Worm (Caenorhabditis elegans): ENCODE data around the gene F21D9.3.
"Not testable (repeated sequence)": the region's sequence is repeated elsewhere in the genome, so short reads cannot be mapped to it uniquely, and the experiment has no call there.

Gene F21D9.3

DNA sequence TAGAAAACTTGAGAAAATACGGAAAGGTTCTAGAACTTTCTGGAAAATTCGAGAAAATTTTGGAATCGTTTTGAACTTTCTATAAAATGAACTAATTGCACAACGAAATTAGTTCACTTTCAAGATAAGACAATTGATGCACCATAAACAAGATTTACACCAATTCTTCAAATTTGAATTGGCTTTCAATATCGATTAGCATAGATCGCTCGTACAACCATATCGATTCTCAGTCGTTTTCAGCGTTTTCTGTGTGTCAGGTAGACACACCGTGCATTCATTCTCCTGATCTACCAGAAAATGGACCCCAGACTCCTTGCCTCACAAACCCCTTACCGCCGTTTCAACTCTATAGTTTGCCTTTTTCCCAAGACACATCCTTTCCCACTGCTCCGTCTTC is 24.8 kb upstream of the F21D9.3 start, which contains the start of gene fbxb-117:
Gene fbxb-117 (plus strand): TSS at position 301 of the 400 bp plus-strand sequence.
- no peak for TF ChIP-seq nhr-25 (tag; optimal IDR thresholded peaks at IDR 0.05)
- TF ChIP-seq nfya-1 (tag; optimal IDR thresholded peaks at IDR 0.05; ENCODE audit: insufficient read depth) = no peak
- no peak for TF ChIP-seq lin-39 (tag; optimal IDR thresholded peaks at IDR 0.05)
- no peak for TF ChIP-seq pqm-1 (tag; optimal IDR thresholded peaks at IDR 0.05)
- TF ChIP-seq jun-1 (tag; optimal IDR thresholded peaks at IDR 0.05) = no peak
- no peak for TF ChIP-seq ZK546.5 (tag; optimal IDR thresholded peaks at IDR 0.05)
- TF ChIP-seq nhr-23 (tag; optimal IDR thresholded peaks at IDR 0.05) = no peak
- no peak for TF ChIP-seq ceh-82 (tag; optimal IDR thresholded peaks at IDR 0.05)
- TF ChIP-seq ceh-16 (tag; optimal IDR thresholded peaks at IDR 0.05) = no peak
- no peak for TF ChIP-seq tbx-2 (tag; optimal IDR thresholded peaks at IDR 0.05)

DNA sequence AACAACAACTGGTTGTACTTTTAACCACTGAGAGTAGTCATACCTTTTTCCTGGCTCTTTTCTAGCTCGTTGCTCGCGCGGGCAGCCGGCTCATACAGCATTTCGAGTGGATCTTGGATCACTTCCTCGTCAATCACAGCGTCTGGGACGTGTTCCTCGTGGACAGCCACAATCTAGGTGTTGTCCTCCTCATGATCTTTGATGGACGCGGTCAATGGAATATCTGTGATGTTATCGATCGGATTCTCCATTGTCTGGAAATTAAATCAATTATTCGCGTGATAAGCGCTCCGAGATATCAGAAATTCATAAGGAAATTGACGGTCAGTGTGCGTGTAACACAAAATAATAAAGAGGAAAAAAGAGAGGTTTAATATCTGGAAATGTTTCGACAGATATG is 22.3 kb upstream of the F21D9.3 start, which contains the start of gene F21D9.8:
Gene F21D9.8 (minus strand): TSS at position 101 of the 400 bp plus-strand sequence.
- TF ChIP-seq unc-39 (tag; optimal IDR thresholded peaks at IDR 0.05) (no peak), zag-1 (tag; optimal IDR thresholded peaks at IDR 0.05) (no peak), mdl-1 (tag; optimal IDR thresholded peaks at IDR 0.05) (no peak), egl-5 (tag; optimal IDR thresholded peaks at IDR 0.05) (no peak)

ce11 chrV:19278488-19278887 is 20.9 kb upstream of the F21D9.3 start:
- TF ChIP-seq nhr-25 (tag; optimal IDR thresholded peaks at IDR 0.05) (no peak), nfya-1 (tag; optimal IDR thresholded peaks at IDR 0.05; ENCODE audit: insufficient read depth) (no peak), egl-27 (tag; optimal IDR thresholded peaks at IDR 0.05) (no peak), ZK546.5 (tag; optimal IDR thresholded peaks at IDR 0.05) (no peak), fos-1 (tag; optimal IDR thresholded peaks at IDR 0.05) (no peak), ceh-28 (tag; optimal IDR thresholded peaks at IDR 0.05) (no peak), elt-3 (tag; optimal IDR thresholded peaks at IDR 0.05) (no peak), nhr-77 (tag; optimal IDR thresholded peaks at IDR 0.05) (no peak), ztf-4 (tag; optimal IDR thresholded peaks at IDR 0.05) (no peak), lin-15B (tag; optimal IDR thresholded peaks at IDR 0.05) (no peak), nhr-23 (tag; optimal IDR thresholded peaks at IDR 0.05) (no peak)

DNA sequence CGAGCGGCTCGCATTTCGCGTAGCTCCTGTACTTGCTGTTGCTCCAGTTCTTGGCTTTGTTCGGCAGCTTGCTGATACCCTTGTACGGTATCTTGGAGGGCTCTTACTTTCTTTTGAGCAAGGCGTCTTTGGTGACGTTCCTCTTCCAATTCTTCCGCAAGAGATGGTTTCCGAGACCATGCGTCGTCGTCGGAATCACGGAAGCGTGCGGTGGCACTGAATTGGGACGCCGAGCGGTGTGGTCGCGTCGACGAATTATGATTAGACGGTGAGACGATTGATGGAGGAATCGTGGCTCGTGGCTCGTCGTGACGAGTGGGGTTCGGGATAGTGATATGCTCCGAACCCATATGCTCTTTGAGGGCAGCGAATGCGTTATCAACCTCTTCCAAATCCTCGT is 18.8 kb upstream of the F21D9.3 start:
- TF ChIP-seq nhr-25 (tag; optimal IDR thresholded peaks at IDR 0.05) = no peak
- no peak for TF ChIP-seq ceh-82 (tag; optimal IDR thresholded peaks at IDR 0.05)
- no peak for TF ChIP-seq nhr-23 (tag; optimal IDR thresholded peaks at IDR 0.05)
- no peak for TF ChIP-seq daf-12 (tag; optimal IDR thresholded peaks at IDR 0.05)
- TF ChIP-seq pha-4 (tag; optimal IDR thresholded peaks at IDR 0.05) = no peak
- no peak for TF ChIP-seq ceh-28 (tag; optimal IDR thresholded peaks at IDR 0.05)
- TF ChIP-seq egl-27 (tag; optimal IDR thresholded peaks at IDR 0.05) = no peak
- no peak for TF ChIP-seq lin-15B (tag; optimal IDR thresholded peaks at IDR 0.05)

- TF ChIP-seq egl-27, aly-2, lsy-12 (tag; optimal IDR thresholded peaks at IDR 0.05): not testable (repeated sequence)
Measured at ce11 chrV:19264148-19264547, 6.6 kb upstream of the F21D9.3 start, which contains the start of gene F21D9.1. TSS of gene F21D9.1 (plus strand) at chrV:19264448.

ce11 chrV:19262349-19262748 is 4.8 kb upstream of the F21D9.3 start, which contains the start of gene F21D9.2:
TSS of gene F21D9.2 (minus strand) at chrV:19262449.
- TF ChIP-seq nhr-23 (tag; optimal IDR thresholded peaks at IDR 0.05) (no peak), nhr-11 (tag; optimal IDR thresholded peaks at IDR 0.05) (no peak), aly-2 (tag; optimal IDR thresholded peaks at IDR 0.05) (no peak)

ce11 chrV:19260686-19261085 is 3.1 kb upstream of the F21D9.3 start:
- TF ChIP-seq elt-2 (tag; optimal IDR thresholded peaks at IDR 0.05) = no peak
- no peak for TF ChIP-seq nhr-77 (tag; optimal IDR thresholded peaks at IDR 0.05)
- TF ChIP-seq pha-4 (tag; optimal IDR thresholded peaks at IDR 0.05) = no peak
- TF ChIP-seq tbx-2 (tag; optimal IDR thresholded peaks at IDR 0.05) = no peak
- no peak for TF ChIP-seq pqm-1 (tag; optimal IDR thresholded peaks at IDR 0.05)

ce11 chrV:19259403-19259802 is 1.9 kb upstream of the F21D9.3 start:
- TF ChIP-seq R02D3.7 (tag; optimal IDR thresholded peaks at IDR 0.05) (no peak), nhr-25 (tag; optimal IDR thresholded peaks at IDR 0.05) (no peak), nhr-43 (tag; optimal IDR thresholded peaks at IDR 0.05; ENCODE audit: poor library complexity, severe bottlenecking) (no peak), lsy-12 (tag; optimal IDR thresholded peaks at IDR 0.05) (no peak), snpc-4 (tag; optimal IDR thresholded peaks at IDR 0.05) (no peak), nhr-76 (tag; optimal IDR thresholded peaks at IDR 0.05) (no peak), eor-1 (tag; optimal IDR thresholded peaks at IDR 0.05) (no peak), mdl-1 (tag; optimal IDR thresholded peaks at IDR 0.05) (no peak)
